Worm (Caenorhabditis elegans) whole organism, young adult: ENCODE measurements around the gene T16G1.4.

Source experiments
- F39B2.1 ChIP-seq: fragments of 200-800 bp; sonication (Bioruptor generic); IDR thresholded peaks from 2 replicates; pipeline ENCODE4 v1.3.6; 2022; ENCODE audit warnings: missing genetic modification reagents, missing genetic modification characterization, missing compliant biosample characterization
- F57A8.1 ChIP-seq: fragments of 200-800 bp; sonication (Bioruptor generic); optimal IDR thresholded peaks from 2 replicates; lab custom pipeline; 2018; ENCODE audit warnings: mild to moderate bottlenecking, missing genetic modification characterization, moderate library complexity, missing compliant biosample characterization
- ceh-58 ChIP-seq: fragments of 200-800 bp; sonication (Bioruptor generic); IDR thresholded peaks from 2 replicates; pipeline ENCODE4 v1.3.6; 2022; ENCODE audit warnings: missing genetic modification characterization, missing compliant biosample characterization
- ceh-91 ChIP-seq: fragments of 200-800 bp; sonication (Bioruptor generic); IDR thresholded peaks from 2 replicates; pipeline ENCODE4 v1.3.6; 2022; ENCODE audit warnings: missing genetic modification reagents, missing genetic modification characterization, missing compliant biosample characterization
- gei-17 ChIP-seq: fragments of 200-800 bp; sonication (Bioruptor generic); optimal IDR thresholded peaks from 2 replicates; lab custom pipeline; 2018; ENCODE audit warnings: mild to moderate bottlenecking, missing genetic modification characterization, missing compliant biosample characterization
- lin-40 ChIP-seq: sonication (generic microtip); optimal IDR thresholded peaks from 2 replicates; lab custom pipeline; 2016; ENCODE audit warnings: missing genetic modification characterization, mild to moderate bottlenecking, missing compliant biosample characterization, missing genotype, missing genetic modification reagents
- lsl-1 ChIP-seq: fragments of 200-800 bp; sonication (Bioruptor generic); optimal IDR thresholded peaks from 2 replicates; lab custom pipeline; 2018; ENCODE audit warnings: mild to moderate bottlenecking, missing genetic modification characterization, moderate library complexity, missing compliant biosample characterization
- nhr-90 ChIP-seq: sonication (generic microtip); optimal IDR thresholded peaks from 2 replicates; lab custom pipeline; 2016; ENCODE audit warnings: missing genotype, mild to moderate bottlenecking, missing genetic modification characterization, missing compliant biosample characterization
- rec-8 ChIP-seq, 2 experiments: sonication (generic microtip); optimal IDR thresholded peaks; 2 replicates each; lab custom pipeline; 2016; ENCODE audit warnings: mild to moderate bottlenecking in 2 of 2, missing genetic modification characterization in 2 of 2, missing genetic modification reagents in 2 of 2, missing genotype in 2 of 2, missing biosample characterization in 1 of 2, missing compliant biosample characterization in 1 of 2, moderate library complexity in 1 of 2
- snpc-4 ChIP-seq, 5 experiments: fragments of 150-350 bp in 1 of 5; sonication (generic microtip) in 4 of 5; optimal IDR thresholded peaks; 2 replicates each; lab custom pipeline; 2014 to 2018; ENCODE audit warnings: missing genetic modification characterization in 5 of 5, missing biosample characterization in 3 of 5, antibody characterized with exemption in 2 of 5, mild to moderate bottlenecking in 2 of 5, missing compliant biosample characterization in 2 of 5, missing genotype in 2 of 5, moderate library complexity in 2 of 5, missing genetic modification reagents in 1 of 5
- unc-130 ChIP-seq: sonication (generic microtip); optimal IDR thresholded peaks from 2 replicates; lab custom pipeline; 2016; ENCODE audit warnings: missing genetic modification reagents, missing genetic modification characterization, missing compliant biosample characterization

DNA sequence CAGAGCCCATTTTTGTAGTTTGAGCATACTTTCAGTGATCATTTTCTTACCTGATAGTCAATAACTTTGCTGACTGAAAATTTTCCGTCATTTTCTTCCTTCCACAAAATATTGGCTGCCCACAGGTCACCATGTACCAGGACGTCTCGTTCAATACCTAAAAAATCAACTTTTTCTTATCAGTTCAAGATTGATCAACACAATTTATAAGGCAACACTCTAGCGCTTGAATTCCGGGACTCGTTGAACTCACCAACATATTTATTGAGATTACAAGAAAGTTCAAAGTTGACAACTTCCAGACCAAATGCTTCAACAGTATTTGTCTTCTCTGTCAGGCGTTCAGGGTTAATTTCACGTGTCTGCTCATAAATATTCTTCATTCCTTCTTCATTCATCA is 8.0 kb downstream of the T16G1.4 start:
- TF ChIP-seq snpc-4 (GFP tag; optimal IDR thresholded peaks at IDR 0.05; lab: Kevin White, UChicago) (no peak), snpc-4 (tag; optimal IDR thresholded peaks at IDR 0.05; lab: Kevin White, UChicago) (no peak), gei-17 (no peak), unc-130 (GFP tag; lab: Kevin White, UChicago) (no peak), nhr-90 (tag; lab: Kevin White, UChicago) (no peak), ceh-58 (GFP tag; lab: Robert Waterston, UW) (no peak), F57A8.1 (GFP tag; lab: Kevin White, UChicago) (no peak), lin-40 (tag; lab: Kevin White, UChicago) (no peak), ceh-91 (GFP tag; lab: Robert Waterston, UW) (no peak), F39B2.1 (no peak), rec-8 (tag; optimal IDR thresholded peaks at IDR 0.05; lab: Kevin White, UChicago) (no peak), lsl-1 (no peak)
